Worm (Caenorhabditis elegans) whole organism, L2 larva: Measurements from ENCODE around the gene EGAP2.1.

ENCODE experiments used
- C34F6.9 ChIP-seq: fragments of 150-350 bp; optimal IDR thresholded peaks from 2 replicates; lab custom pipeline; 2014; ENCODE audit warnings: missing biosample characterization, missing genetic modification characterization
- F13H6.1 ChIP-seq: sonication (generic microtip); optimal IDR thresholded peaks from 2 replicates; lab custom pipeline; 2016; ENCODE audit warnings: missing genetic modification characterization, missing compliant biosample characterization
- Y55F3AM.14 ChIP-seq: fragments of 200-800 bp; sonication (Bioruptor generic); optimal IDR thresholded peaks from 2 replicates; lab custom pipeline; 2018; ENCODE audit warnings: mild to moderate bottlenecking, missing genetic modification characterization, missing compliant biosample characterization
- ZK546.5 ChIP-seq: sonication (generic microtip); optimal IDR thresholded peaks from 2 replicates; lab custom pipeline; 2017; ENCODE audit warnings: missing biosample characterization, missing genetic modification characterization
- alr-1 ChIP-seq: fragments of 150-350 bp; optimal IDR thresholded peaks from 2 replicates; lab custom pipeline; 2014; ENCODE audit warnings: missing biosample characterization, missing genetic modification characterization
- aly-2 ChIP-seq: fragments of 150-350 bp; optimal IDR thresholded peaks from 2 replicates; lab custom pipeline; 2014; ENCODE audit warnings: missing biosample characterization, missing genetic modification characterization
- ama-1 ChIP-seq: fragments of 150-350 bp; optimal IDR thresholded peaks from 2 replicates; lab custom pipeline; 2018; ENCODE audit warnings: inconsistent platforms
- blmp-1 ChIP-seq: sonication (generic microtip); optimal IDR thresholded peaks from 2 replicates; lab custom pipeline; 2017; ENCODE audit warnings: missing genetic modification characterization, mild to moderate bottlenecking, missing compliant biosample characterization, antibody characterized with exemption, moderate library complexity; ENCODE audit not compliant: insufficient read depth
- ceh-82 ChIP-seq: fragments of 150-350 bp; optimal IDR thresholded peaks from 2 replicates; lab custom pipeline; 2014; ENCODE audit warnings: missing biosample characterization, missing genetic modification characterization
- crh-2 ChIP-seq: sonication (generic microtip); optimal IDR thresholded peaks from 2 replicates; lab custom pipeline; 2017; ENCODE audit warnings: missing biosample characterization, missing genetic modification characterization
- egl-27 ChIP-seq: sonication (generic microtip); optimal IDR thresholded peaks from 3 replicates; lab custom pipeline; 2017; ENCODE audit warnings: missing biosample characterization, missing genetic modification reagents, missing genetic modification characterization
- fos-1 ChIP-seq: fragments of 150-350 bp; optimal IDR thresholded peaks from 2 replicates; lab custom pipeline; 2014; ENCODE audit warnings: missing biosample characterization, missing genetic modification characterization
- gmeb-1 ChIP-seq: fragments of 150-350 bp; optimal IDR thresholded peaks from 2 replicates; lab custom pipeline; 2014; ENCODE audit warnings: missing biosample characterization, missing genetic modification characterization
- lin-11 ChIP-seq: fragments of 150-350 bp; sonication (generic microtip); optimal IDR thresholded peaks from 2 replicates; lab custom pipeline; 2014; ENCODE audit warnings: missing biosample characterization, missing genetic modification characterization, inconsistent platforms, mixed read lengths
- lin-39 ChIP-seq: fragments of 150-350 bp; optimal IDR thresholded peaks from 2 replicates; lab custom pipeline; 2014; ENCODE audit warnings: missing biosample characterization, missing genetic modification reagents, missing genetic modification characterization
- mbf-1 ChIP-seq: sonication (generic microtip); optimal IDR thresholded peaks from 2 replicates; lab custom pipeline; 2017; ENCODE audit warnings: missing biosample characterization, missing genetic modification characterization
- mdl-1 ChIP-seq, 2 experiments: fragments of 150-350 bp in 1 of 2; sonication (generic microtip) in 1 of 2; optimal IDR thresholded peaks; 2 replicates each; lab custom pipeline; 2017; ENCODE audit warnings: missing biosample characterization in 2 of 2, missing genetic modification characterization in 2 of 2
- nhr-10 ChIP-seq: sonication (generic microtip); optimal IDR thresholded peaks from 2 replicates; lab custom pipeline; 2017; ENCODE audit warnings: missing biosample characterization, missing genetic modification characterization
- nhr-11 ChIP-seq: fragments of 150-350 bp; optimal IDR thresholded peaks from 2 replicates; lab custom pipeline; 2014; ENCODE audit warnings: missing biosample characterization, missing genetic modification characterization
- nhr-129 ChIP-seq: fragments of 150-350 bp; optimal IDR thresholded peaks from 2 replicates; lab custom pipeline; 2014; ENCODE audit warnings: missing biosample characterization, missing genetic modification characterization
- nhr-21 ChIP-seq: fragments of 150-350 bp; optimal IDR thresholded peaks from 2 replicates; lab custom pipeline; 2014; ENCODE audit warnings: missing biosample characterization, missing genetic modification characterization
- nhr-237 ChIP-seq: fragments of 150-350 bp; optimal IDR thresholded peaks from 2 replicates; lab custom pipeline; 2014; ENCODE audit warnings: missing biosample characterization, missing genetic modification characterization
- nhr-25 ChIP-seq: fragments of 150-350 bp; sonication (generic microtip); optimal IDR thresholded peaks from 3 replicates; lab custom pipeline; 2014; ENCODE audit warnings: missing biosample characterization, missing genetic modification characterization
- sem-4 ChIP-seq: fragments of 150-350 bp; optimal IDR thresholded peaks from 2 replicates; lab custom pipeline; 2014; ENCODE audit warnings: missing biosample characterization, missing genetic modification reagents, missing genetic modification characterization
- skn-1 ChIP-seq: sonication (generic microtip); optimal IDR thresholded peaks from 2 replicates; lab custom pipeline; 2017; ENCODE audit warnings: missing biosample characterization, missing genetic modification characterization
- sma-3 ChIP-seq: sonication (generic microtip); optimal IDR thresholded peaks from 2 replicates; lab custom pipeline; 2016; ENCODE audit warnings: missing genetic modification reagents, missing genetic modification characterization, missing compliant biosample characterization
- sma-9 ChIP-seq, 2 experiments: fragments of 150-350 bp in 1 of 2; sonication (generic microtip) in 1 of 2; optimal IDR thresholded peaks; 2 replicates each; lab custom pipeline; 2014 to 2016; ENCODE audit warnings: missing genetic modification characterization in 2 of 2, mild to moderate bottlenecking in 1 of 2, missing biosample characterization in 1 of 2, missing compliant biosample characterization in 1 of 2, missing genetic modification reagents in 1 of 2, moderate library complexity in 1 of 2
- unc-39 ChIP-seq: fragments of 150-350 bp; optimal IDR thresholded peaks from 2 replicates; lab custom pipeline; 2014; ENCODE audit warnings: missing biosample characterization, missing genetic modification characterization
- unc-62 ChIP-seq: fragments of 150-350 bp; optimal IDR thresholded peaks from 2 replicates; lab custom pipeline; 2014; ENCODE audit warnings: missing biosample characterization, missing genetic modification reagents, missing genetic modification characterization
- zag-1 ChIP-seq: fragments of 150-350 bp; optimal IDR thresholded peaks from 2 replicates; lab custom pipeline; 2014; ENCODE audit warnings: missing biosample characterization, missing genetic modification characterization
- ztf-1 ChIP-seq: fragments of 200-800 bp; sonication (Bioruptor generic); conservative IDR thresholded peaks from 2 replicates; pipeline ENCODE4 v1.3.6; 2022; ENCODE audit warnings: missing genetic modification characterization, missing compliant biosample characterization
- ztf-11 ChIP-seq: sonication (generic microtip); optimal IDR thresholded peaks from 2 replicates; lab custom pipeline; 2017; ENCODE audit warnings: missing biosample characterization, missing genetic modification characterization
- ztf-4 ChIP-seq: fragments of 150-350 bp; optimal IDR thresholded peaks from 2 replicates; lab custom pipeline; 2014; ENCODE audit warnings: missing biosample characterization, missing genetic modification characterization

The EGAP2.1 gene

ce11 chrII:5229596-5229995 is 1.6 kb upstream of the EGAP2.1 start, which contains the start of gene EGAP2.2:
Gene EGAP2.2, plus strand, starts transcription at chrII:5229896.
- no peak for TF ChIP-seq ceh-82 (tag; lab: Kevin White, UChicago)
- no peak for TF ChIP-seq lin-39 (tag; lab: Kevin White, UChicago)
- TF ChIP-seq Y55F3AM.14 (GFP tag; lab: Kevin White, UChicago), result no peak
- TF ChIP-seq fos-1 (tag; lab: Kevin White, UChicago), result no peak
- no peak for TF ChIP-seq blmp-1 (tag; lab: Kevin White, UChicago)
- no peak for TF ChIP-seq ama-1 (lab: Kevin White, UChicago)
- no peak for TF ChIP-seq nhr-21
- TF ChIP-seq skn-1 (tag; lab: Kevin White, UChicago), result no peak
- no peak for TF ChIP-seq nhr-25
- no peak for TF ChIP-seq ZK546.5 (tag; lab: Kevin White, UChicago)
- TF ChIP-seq mbf-1 (tag; lab: Kevin White, UChicago), result no peak
- TF ChIP-seq alr-1 (tag; lab: Kevin White, UChicago), result no peak
- no peak for TF ChIP-seq C34F6.9 (tag; lab: Kevin White, UChicago)
- no peak for TF ChIP-seq nhr-11 (tag; lab: Kevin White, UChicago)
- no peak for TF ChIP-seq nhr-10 (tag; lab: Kevin White, UChicago)
- no peak for TF ChIP-seq nhr-237 (tag; lab: Kevin White, UChicago)
- TF ChIP-seq lin-11 (tag; lab: Kevin White, UChicago), result no peak
- TF ChIP-seq egl-27, result no peak
- TF ChIP-seq sma-3, result no peak

ce11 chrII:5234728-5235127 is 3.5 kb downstream of the EGAP2.1 start:
- TF ChIP-seq sem-4, result no peak
- TF ChIP-seq ztf-1 (GFP tag; lab: Robert Waterston, UW), result no peak
- no peak for TF ChIP-seq nhr-21
- no peak for TF ChIP-seq ztf-11 (tag; lab: Kevin White, UChicago)
- TF ChIP-seq aly-2 (tag; lab: Kevin White, UChicago), result no peak
- no peak for TF ChIP-seq nhr-237 (tag; lab: Kevin White, UChicago)
- no peak for TF ChIP-seq sma-3
- TF ChIP-seq unc-39 (tag; lab: Kevin White, UChicago), result no peak
- no peak for TF ChIP-seq crh-2 (tag; lab: Kevin White, UChicago)
- no peak for TF ChIP-seq egl-27
- TF ChIP-seq nhr-129 (tag; lab: Kevin White, UChicago), result no peak
- no peak for TF ChIP-seq F13H6.1 (tag; lab: Kevin White, UChicago)
- TF ChIP-seq lin-11 (tag; lab: Kevin White, UChicago), result no peak
- no peak for TF ChIP-seq ztf-4 (tag; lab: Kevin White, UChicago)
- no peak for TF ChIP-seq Y55F3AM.14 (GFP tag; lab: Kevin White, UChicago)

- TF ChIP-seq mdl-1 (tag; optimal IDR thresholded peaks at IDR 0.05; lab: Kevin White, UChicago) (no peak), fos-1 (tag; lab: Kevin White, UChicago) (peak; percentile 82)
- TF ChIP-seq, all 48 proteins: peak for 1
These were observed 4.5 kb downstream of the EGAP2.1 start, which contains the start of gene pho-1 for ce11 chrII:5235758-5236157. Gene pho-1, minus strand, starts transcription at chrII:5235846.

ce11 chrII:5237699-5238098 is 6.5 kb downstream of the EGAP2.1 start:
- peak; percentile 22 for TF ChIP-seq sma-9 (GFP tag; optimal IDR thresholded peaks at IDR 0.05; lab: Kevin White, UChicago)
- no peak for TF ChIP-seq sma-9 (tag; optimal IDR thresholded peaks at IDR 0.05; lab: Kevin White, UChicago)
- TF ChIP-seq gmeb-1 (tag; lab: Kevin White, UChicago), result peak; percentile 24
- no peak for TF ChIP-seq mdl-1 (tag; optimal IDR thresholded peaks at IDR 0.05; lab: Kevin White, UChicago)
- TF ChIP-seq nhr-129 (tag; lab: Kevin White, UChicago), result peak; percentile 47
- no peak for TF ChIP-seq unc-62

ce11 chrII:5238366-5238765 is 7.2 kb downstream of the EGAP2.1 start, which contains the start of gene pho-4:
Gene pho-4, minus strand, starts transcription at chrII:5238466.
- TF ChIP-seq ztf-11 (tag; lab: Kevin White, UChicago), result no peak
- TF ChIP-seq unc-39 (tag; lab: Kevin White, UChicago), result no peak
- no peak for TF ChIP-seq zag-1 (tag; lab: Kevin White, UChicago)
